Worm (Caenorhabditis elegans): ENCODE results near the gene E02C12.11.

DNA sequence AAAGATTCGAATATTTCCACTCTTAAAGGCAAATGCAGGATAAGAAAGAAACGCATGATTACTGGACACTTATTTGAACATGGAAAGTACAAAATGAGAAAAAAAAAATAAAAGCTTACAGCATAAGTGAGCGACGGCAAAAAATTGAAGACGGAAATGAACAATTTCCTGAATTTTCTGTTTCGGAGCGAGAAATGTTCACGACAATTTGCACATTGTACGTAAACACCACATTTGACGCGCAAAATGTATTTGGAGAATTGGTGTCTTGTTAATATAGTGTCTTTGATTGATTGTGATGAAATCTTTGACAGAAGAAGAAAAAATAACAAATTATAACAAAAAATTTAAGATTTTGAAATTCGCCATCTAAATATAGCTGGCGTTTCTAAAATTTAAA is 45.9 kb upstream of the E02C12.11 start, which contains the start of gene F36D4.5:
- TF ChIP-seq tbx-2 (tag; optimal IDR thresholded peaks at IDR 0.05) (no peak), unc-39 (tag; optimal IDR thresholded peaks at IDR 0.05) (no peak), elt-1 (tag; optimal IDR thresholded peaks at IDR 0.05) (no peak), ztf-4 (tag; optimal IDR thresholded peaks at IDR 0.05) (no peak), lin-39 (tag; optimal IDR thresholded peaks at IDR 0.05) (no peak), nhr-77 (tag; optimal IDR thresholded peaks at IDR 0.05) (no peak), nhr-23 (tag; optimal IDR thresholded peaks at IDR 0.05) (no peak), ama-1 (optimal IDR thresholded peaks at IDR 0.05) (no peak), ZK546.5 (tag; optimal IDR thresholded peaks at IDR 0.05) (no peak), egl-27 (tag; optimal IDR thresholded peaks at IDR 0.05) (no peak), unc-62 (GFP tag; optimal IDR thresholded peaks at IDR 0.05) (no peak), ceh-16 (tag; optimal IDR thresholded peaks at IDR 0.05) (no peak), jun-1 (tag; optimal IDR thresholded peaks at IDR 0.05) (no peak), elt-3 (tag; optimal IDR thresholded peaks at IDR 0.05) (no peak)

Measured in whole organism, L3 larva.